Worm (Caenorhabditis elegans): ENCODE results near the gene camt-1.

Gene camt-1

DNA sequence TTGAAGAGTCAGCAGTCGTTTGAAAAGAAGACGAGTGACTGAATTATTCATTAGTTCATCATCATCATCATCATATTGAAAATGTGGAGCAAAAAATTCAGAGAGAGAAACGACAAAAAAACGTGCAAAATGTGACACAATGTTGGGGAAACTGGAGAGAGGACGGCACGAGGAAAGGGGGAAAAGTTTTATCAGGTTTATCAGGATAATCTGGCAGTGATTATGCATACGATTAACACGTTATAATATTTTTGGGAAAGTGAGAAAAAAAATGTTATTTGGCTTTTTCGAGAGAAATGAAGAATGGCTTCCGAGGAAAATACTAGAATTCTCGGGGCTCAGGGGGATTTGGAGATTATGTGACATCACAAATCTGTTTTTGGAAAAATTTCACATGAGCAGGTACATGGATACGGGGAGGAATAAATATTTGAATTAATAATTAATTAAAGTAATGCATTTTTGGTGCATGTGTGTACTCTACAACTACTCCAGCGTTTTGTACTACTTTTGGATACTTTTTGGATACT, at the start of gene camt-1:
Gene camt-1 (minus strand): TSS at position 51 of the 530 bp plus-strand sequence.
- TF ChIP-seq ceh-18 (tag; optimal IDR thresholded peaks at IDR 0.05) (no peak), nfya-1 (tag; optimal IDR thresholded peaks at IDR 0.05) (no peak), zip-5 (tag; optimal IDR thresholded peaks at IDR 0.05) (no peak), ref-2 (tag; optimal IDR thresholded peaks at IDR 0.05) (no peak), ceh-6 (GFP tag; optimal IDR thresholded peaks at IDR 0.05) (no peak), hlh-13 (GFP tag; optimal IDR thresholded peaks at IDR 0.05) (no peak), ceh-48 (tag; optimal IDR thresholded peaks at IDR 0.05) (no peak), hlh-15 (tag; optimal IDR thresholded peaks at IDR 0.05) (no peak), unc-86 (tag; optimal IDR thresholded peaks at IDR 0.05) (no peak), unc-55 (GFP tag; optimal IDR thresholded peaks at IDR 0.05) (no peak), elt-4 (tag; optimal IDR thresholded peaks at IDR 0.05) (no peak), ceh-14 (tag; optimal IDR thresholded peaks at IDR 0.05) (no peak), dve-1 (tag; optimal IDR thresholded peaks at IDR 0.05) (no peak), T23F11.4 (GFP tag; optimal IDR thresholded peaks at IDR 0.05) (no peak), elt-2 (tag; optimal IDR thresholded peaks at IDR 0.05) (no peak), tbx-2 (tag; optimal IDR thresholded peaks at IDR 0.05) (no peak)

DNA sequence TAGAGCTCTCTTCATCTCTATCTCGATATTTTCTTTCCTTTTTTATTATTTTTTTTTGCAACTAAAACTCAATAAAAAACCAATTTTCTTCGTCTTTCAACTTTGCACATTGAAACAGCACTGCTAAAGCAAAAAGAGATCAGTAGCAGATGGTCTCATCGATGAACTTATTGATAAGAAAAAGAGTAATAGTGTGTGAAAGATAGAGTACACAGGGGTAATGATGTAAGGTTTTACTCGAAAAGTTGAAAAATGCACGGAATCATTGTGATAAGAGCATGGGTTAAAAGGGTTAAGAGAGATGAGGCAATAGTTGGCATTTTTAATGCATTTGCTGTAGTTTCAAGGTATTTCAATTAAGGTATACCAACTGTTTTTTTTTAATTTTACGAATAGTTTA, 47.1 kb upstream of the camt-1 start:
- peak; percentile 59 for TF ChIP-seq elt-2 (tag; optimal IDR thresholded peaks at IDR 0.05)
- no peak for TF ChIP-seq ttx-3 (tag; optimal IDR thresholded peaks at IDR 0.05)
- TF ChIP-seq eyg-1 (tag; optimal IDR thresholded peaks at IDR 0.05): no peak
- TF ChIP-seq hlh-30 (tag; optimal IDR thresholded peaks at IDR 0.05; ENCODE audit: insufficient read depth): no peak
- no peak for TF ChIP-seq dmd-4 (tag; optimal IDR thresholded peaks at IDR 0.05; ENCODE audit: borderline replicate concordance)

DNA sequence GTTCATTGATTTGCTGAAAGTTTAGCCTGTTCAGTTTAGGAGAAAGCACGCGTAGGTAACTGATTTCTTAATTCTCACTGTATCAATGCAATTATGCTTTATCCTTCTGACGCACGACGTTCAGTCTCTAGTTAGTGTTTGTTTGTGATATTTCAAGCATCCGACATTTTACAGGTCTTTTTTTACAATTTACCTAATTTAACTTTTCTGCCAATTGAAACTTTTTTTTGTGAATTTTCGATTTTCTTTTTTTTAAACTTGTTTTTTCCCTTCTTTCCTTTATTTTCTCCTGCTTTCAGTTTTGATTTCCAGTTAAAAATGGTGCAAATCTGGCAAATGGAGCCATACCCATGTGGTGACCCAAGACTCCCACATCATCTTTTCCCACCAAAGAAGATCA, 45.8 kb upstream of the camt-1 start, which contains the start of gene K07E1.1:
Gene K07E1.1 (plus strand): TSS at position 301 of the 400 bp plus-strand sequence.
- TF ChIP-seq lim-6 (tag; optimal IDR thresholded peaks at IDR 0.05): no peak
- no peak for TF ChIP-seq rnt-1 (tag; optimal IDR thresholded peaks at IDR 0.05)
- no peak for TF ChIP-seq K09A11.1 (tag; optimal IDR thresholded peaks at IDR 0.05; ENCODE audit: insufficient read depth)
- TF ChIP-seq pha-4 (tag; optimal IDR thresholded peaks at IDR 0.05): no peak
- TF ChIP-seq pha-2 (tag; optimal IDR thresholded peaks at IDR 0.05): no peak
- TF ChIP-seq hlh-15 (tag; optimal IDR thresholded peaks at IDR 0.05): no peak
- TF ChIP-seq ceh-48 (tag; optimal IDR thresholded peaks at IDR 0.05): no peak
- TF ChIP-seq che-1 (tag; optimal IDR thresholded peaks at IDR 0.05): no peak
- TF ChIP-seq ceh-22 (tag; optimal IDR thresholded peaks at IDR 0.05): no peak
- no peak for TF ChIP-seq elt-4 (tag; optimal IDR thresholded peaks at IDR 0.05)
- no peak for TF ChIP-seq hlh-6 (tag; optimal IDR thresholded peaks at IDR 0.05)
- no peak for TF ChIP-seq ets-4 (tag; optimal IDR thresholded peaks at IDR 0.05)
- no peak for TF ChIP-seq odd-2 (tag; optimal IDR thresholded peaks at IDR 0.05)

DNA sequence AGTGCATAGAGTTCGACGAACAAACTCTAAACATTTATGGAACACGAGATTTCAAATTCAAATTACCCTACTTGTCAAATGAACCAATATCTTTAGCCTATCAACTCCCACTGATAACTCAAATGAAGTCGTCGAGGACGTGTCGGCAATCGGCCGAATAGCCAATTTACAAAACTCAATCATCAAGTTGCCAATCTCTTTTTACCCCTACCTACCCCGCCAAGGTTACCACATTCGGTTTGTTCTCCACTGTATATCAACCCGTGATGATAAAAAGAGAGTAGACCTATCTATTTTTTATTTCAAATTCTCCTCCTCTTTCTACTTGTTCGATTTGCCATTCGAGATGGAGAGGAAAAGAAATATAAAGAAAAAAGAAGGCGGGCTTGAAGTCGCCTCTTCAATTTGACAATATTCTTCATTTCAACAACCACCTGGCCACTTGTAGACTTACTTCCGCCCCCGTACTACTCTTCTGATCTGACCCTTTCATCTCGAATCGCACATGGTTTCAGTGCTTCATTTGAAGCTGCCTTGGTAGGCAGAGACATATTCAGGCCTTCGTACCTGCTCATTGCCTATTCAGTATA, 45.1 kb upstream of the camt-1 start:
- no peak for TF ChIP-seq K02D7.2 (tag; optimal IDR thresholded peaks at IDR 0.05)

DNA sequence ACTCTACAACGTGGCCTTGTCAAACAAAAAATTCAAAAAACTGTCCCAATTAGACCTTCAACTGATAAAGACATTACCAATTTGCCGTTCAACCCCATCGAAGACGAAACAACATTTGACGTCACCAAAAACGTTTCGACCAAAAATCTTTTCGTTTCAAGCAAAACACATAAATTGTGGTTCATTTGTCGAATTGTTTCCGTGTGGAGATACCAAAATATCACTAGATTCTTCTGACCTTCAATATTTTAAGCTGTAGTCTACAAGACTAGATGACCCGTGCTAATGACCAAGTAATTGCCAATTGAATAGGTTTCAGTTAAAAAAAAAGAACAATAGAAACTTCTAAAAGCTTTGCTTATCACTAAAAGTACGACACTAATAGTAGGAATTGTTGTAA, 43.5 kb upstream of the camt-1 start:
- TF ChIP-seq pag-3 (tag; optimal IDR thresholded peaks at IDR 0.05; ENCODE audit: borderline replicate concordance) (no peak), ref-2 (tag; optimal IDR thresholded peaks at IDR 0.05) (no peak), odd-2 (tag; optimal IDR thresholded peaks at IDR 0.05) (no peak), hlh-15 (tag; optimal IDR thresholded peaks at IDR 0.05) (no peak), fkh-10 (GFP tag; optimal IDR thresholded peaks at IDR 0.05) (no peak), ceh-9 (tag; optimal IDR thresholded peaks at IDR 0.05) (no peak), T23F11.4 (GFP tag; optimal IDR thresholded peaks at IDR 0.05) (no peak), ceh-6 (GFP tag; optimal IDR thresholded peaks at IDR 0.05) (no peak), sox-2 (GFP tag; IDR thresholded peaks at IDR 0.05) (no peak), zip-5 (tag; optimal IDR thresholded peaks at IDR 0.05) (no peak), C38D4.7 (GFP tag; optimal IDR thresholded peaks at IDR 0.05) (no peak), nhr-11 (tag; optimal IDR thresholded peaks at IDR 0.05) (no peak), K09A11.1 (tag; optimal IDR thresholded peaks at IDR 0.05; ENCODE audit: insufficient read depth) (no peak), ztf-16 (tag; optimal IDR thresholded peaks at IDR 0.05) (no peak)

Measured in whole organism, late embryonic.